Fruit fly (Drosophila melanogaster): ENCODE data around the gene CG1271.

CG1271 gene

dm6 chr3L:3045256-3045743 lies 7.0 kb upstream of the CG1271 start (continued):
- TF ChIP-seq crp (GFP tag; optimal IDR thresholded peaks at IDR 0.05) (no peak), Mad (GFP tag; optimal IDR thresholded peaks at IDR 0.05) (no peak), org-1 (GFP tag; optimal IDR thresholded peaks at IDR 0.05) (peak; percentile 26), CG9215 (GFP tag; IDR thresholded peaks at IDR 0.05) (peak; percentile 5; the same call in 1 of the 2 replicates), CG7963 (GFP tag; IDR thresholded peaks at IDR 0.05; ENCODE audit: partially characterized antibody) (no peak), CG2875 (GFP tag; optimal IDR thresholded peaks at IDR 0.05) (no peak), CkIIα-i1 (GFP tag; IDR thresholded peaks at IDR 0.05) (no peak), D19B (GFP tag; optimal IDR thresholded peaks at IDR 0.05) (no peak), CG14710 (tag; optimal IDR thresholded peaks at IDR 0.05) (peak; percentile 25), CG11723 (GFP tag; optimal IDR thresholded peaks at IDR 0.05) (no peak), fd64A (GFP tag; optimal IDR thresholded peaks at IDR 0.05) (no peak), CG7786 (GFP tag; optimal IDR thresholded peaks at IDR 0.05) (no peak), sob (GFP tag; IDR thresholded peaks at IDR 0.05) (no peak), CG30403 (GFP tag; optimal IDR thresholded peaks at IDR 0.05) (peak; percentile 27), lola (GFP tag; optimal IDR thresholded peaks at IDR 0.05) (peak in 1 of 3 experiments; percentile 22), CG13123 (GFP tag; optimal IDR thresholded peaks at IDR 0.05) (peak; percentile 25), D (optimal IDR thresholded peaks at IDR 0.05) (no peak), D (GFP tag; optimal IDR thresholded peaks at IDR 0.05) (no peak), CG13424 (tag; optimal IDR thresholded peaks at IDR 0.05) (peak; percentile 34), Mrtf (GFP tag; IDR thresholded peaks at IDR 0.05) (no peak), chif (GFP tag; optimal IDR thresholded peaks at IDR 0.05) (no peak), wdn (GFP tag; IDR thresholded peaks at IDR 0.05) (no peak), sens-2 (GFP tag; IDR thresholded peaks at IDR 0.05) (no peak), grn (GFP tag; optimal IDR thresholded peaks at IDR 0.05) (no peak), Sox100B (GFP tag; optimal IDR thresholded peaks at IDR 0.05) (peak; percentile 49), CG3163 (GFP tag; optimal IDR thresholded peaks at IDR 0.05) (no peak), CG13775 (GFP tag; optimal IDR thresholded peaks at IDR 0.05) (peak; percentile 17), CG4404 (GFP tag; IDR thresholded peaks at IDR 0.05) (no peak), CG4854 (GFP tag; optimal IDR thresholded peaks at IDR 0.05) (no peak), pfk (GFP tag; optimal IDR thresholded peaks at IDR 0.05) (no peak), CG17802 (tag; optimal IDR thresholded peaks at IDR 0.05) (no peak), CG17385 (GFP tag; optimal IDR thresholded peaks at IDR 0.05) (peak; percentile 44), CG32532 (GFP tag; IDR thresholded peaks at IDR 0.05) (peak; percentile 52; the same call in 1 of the 2 replicates), Sry-δ (GFP tag; optimal IDR thresholded peaks at IDR 0.05) (no peak), yki (optimal IDR thresholded peaks at IDR 0.05) (no peak), ato (GFP tag; IDR thresholded peaks at IDR 0.05; ENCODE audit: partially characterized antibody) (no peak), Max (GFP tag; optimal IDR thresholded peaks at IDR 0.05) (no peak), croc (GFP tag; conservative IDR thresholded peaks at IDR 0.05) (no peak), CG2116 (GFP tag; optimal IDR thresholded peaks at IDR 0.05) (no peak), CG7928 (GFP tag; optimal IDR thresholded peaks at IDR 0.05) (no peak), CG17186 (GFP tag; optimal IDR thresholded peaks at IDR 0.05) (no peak), tx (GFP tag; optimal IDR thresholded peaks at IDR 0.05) (no peak), CG7357 (GFP tag; IDR thresholded peaks at IDR 0.05) (0 out of 3 replicates have a peak, but pooled peaks have one; percentile 17), gfzf (GFP tag; optimal IDR thresholded peaks at IDR 0.05) (no peak), dmrt99B (tag; optimal IDR thresholded peaks at IDR 0.05) (peak; percentile 63), Xbp1 (GFP tag; optimal IDR thresholded peaks at IDR 0.05) (peak; percentile 50), amos (GFP tag; IDR thresholded peaks at IDR 0.05; ENCODE audit: partially characterized antibody) (no peak), CG10431 (GFP tag; optimal IDR thresholded peaks at IDR 0.05) (no peak), CG15073 (GFP tag; optimal IDR thresholded peaks at IDR 0.05) (no peak), Spps (tag; optimal IDR thresholded peaks at IDR 0.05) (no peak), CG18262 (tag; optimal IDR thresholded peaks at IDR 0.05) (peak; percentile 58)
